Worm (Caenorhabditis elegans): ENCODE measurements around the gene oac-58.

DNA sequence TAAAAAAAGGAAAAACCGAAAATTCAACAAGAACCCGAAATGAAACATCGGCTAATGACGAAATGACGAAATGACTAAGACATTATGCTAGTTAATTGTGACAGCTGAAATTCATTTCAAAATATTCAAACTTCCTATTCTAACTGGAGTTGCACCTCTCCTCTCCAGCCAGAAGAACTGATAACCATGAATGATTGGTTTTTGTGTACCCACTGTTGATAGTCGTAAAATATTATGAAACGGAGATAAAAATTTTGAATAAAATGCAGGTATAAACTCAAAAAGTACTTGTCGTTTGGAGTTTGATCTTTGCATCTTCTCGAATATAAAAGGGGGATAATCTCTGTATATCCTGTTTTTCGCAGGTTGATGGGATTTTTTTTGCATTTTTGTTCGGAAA, 8.6 kb downstream of the oac-58 start:
- TF ChIP-seq flt-1 (GFP tag; IDR thresholded peaks at IDR 0.05) (no peak), ztf-23 (GFP tag; IDR thresholded peaks at IDR 0.05) (no peak), klf-2 (GFP tag; conservative IDR thresholded peaks at IDR 0.05) (no peak), tab-1 (GFP tag; IDR thresholded peaks at IDR 0.05) (no peak)

Measured in whole organism, midembryonic.